Worm (Caenorhabditis elegans) whole organism, mixed stage, embryonic: Measurements from ENCODE around the gene F43C11.2.

ENCODE experiments used
- M03D4.4 ChIP-seq: sonication (generic microtip); optimal IDR thresholded peaks from 2 replicates; lab custom pipeline; 2017; ENCODE audit warnings: mild to moderate bottlenecking, missing genetic modification characterization, missing compliant biosample characterization
- blmp-1 ChIP-seq: fragments of 150-350 bp; optimal IDR thresholded peaks from 2 replicates; lab custom pipeline; 2014; ENCODE audit warnings: missing biosample characterization, missing genetic modification characterization
- ceh-39 ChIP-seq: fragments of 150-350 bp; optimal IDR thresholded peaks from 2 replicates; lab custom pipeline; 2014; ENCODE audit warnings: missing biosample characterization, missing genetic modification characterization
- ceh-43 ChIP-seq: fragments of 200-800 bp; sonication (Bioruptor generic); optimal IDR thresholded peaks from 2 replicates; lab custom pipeline; 2018; ENCODE audit warnings: mild to moderate bottlenecking, missing genetic modification characterization, moderate library complexity, missing compliant biosample characterization
- ces-1 ChIP-seq: fragments of 150-350 bp; optimal IDR thresholded peaks from 2 replicates; lab custom pipeline; 2014; ENCODE audit warnings: missing biosample characterization, missing genetic modification reagents, missing genetic modification characterization
- cnd-1 ChIP-seq: fragments of 200-800 bp; sonication (Bioruptor generic); optimal IDR thresholded peaks from 2 replicates; lab custom pipeline; 2018; ENCODE audit warnings: mild to moderate bottlenecking, missing genetic modification characterization, missing compliant biosample characterization
- drap-1 ChIP-seq: fragments of 200-800 bp; sonication (Bioruptor generic); optimal IDR thresholded peaks from 3 replicates; lab custom pipeline; 2018; ENCODE audit warnings: mild to moderate bottlenecking, missing genetic modification characterization, missing compliant biosample characterization
- elt-1 ChIP-seq: sonication (generic microtip); optimal IDR thresholded peaks from 2 replicates; lab custom pipeline; 2017; ENCODE audit warnings: missing genetic modification characterization, mild to moderate bottlenecking, missing compliant biosample characterization, antibody characterized with exemption, moderate library complexity, borderline replicate concordance; ENCODE audit not compliant: insufficient read depth
- elt-3 ChIP-seq: fragments of 150-350 bp; optimal IDR thresholded peaks from 2 replicates; lab custom pipeline; 2014; ENCODE audit warnings: missing biosample characterization, missing genetic modification characterization
- flh-1 ChIP-seq: fragments of 200-800 bp; sonication (Bioruptor generic); optimal IDR thresholded peaks from 2 replicates; lab custom pipeline; 2018; ENCODE audit warnings: mild to moderate bottlenecking, missing genetic modification characterization, moderate library complexity, missing compliant biosample characterization
- ham-2 ChIP-seq: fragments of 200-800 bp; sonication (Bioruptor generic); optimal IDR thresholded peaks from 2 replicates; lab custom pipeline; 2018; ENCODE audit warnings: mild to moderate bottlenecking, missing genetic modification characterization, missing compliant biosample characterization
- hlh-1 ChIP-seq: fragments of 150-350 bp; optimal IDR thresholded peaks from 2 replicates; lab custom pipeline; 2014; ENCODE audit warnings: missing biosample characterization, missing genetic modification reagents, missing genetic modification characterization
- lin-13 ChIP-seq: fragments of 150-350 bp; optimal IDR thresholded peaks from 2 replicates; lab custom pipeline; 2014; ENCODE audit warnings: missing biosample characterization, missing genetic modification characterization
- lin-32 ChIP-seq: fragments of 200-800 bp; sonication (Bioruptor generic); optimal IDR thresholded peaks from 2 replicates; lab custom pipeline; 2018; ENCODE audit warnings: mild to moderate bottlenecking, missing genetic modification characterization, missing compliant biosample characterization
- lsy-2 ChIP-seq: fragments of 150-350 bp; optimal IDR thresholded peaks from 2 replicates; lab custom pipeline; 2014; ENCODE audit warnings: missing biosample characterization, missing genetic modification characterization
- mab-5 ChIP-seq: fragments of 150-350 bp; optimal IDR thresholded peaks from 2 replicates; lab custom pipeline; 2014; ENCODE audit warnings: missing biosample characterization, missing genetic modification characterization
- mep-1 ChIP-seq: fragments of 150-350 bp; optimal IDR thresholded peaks from 2 replicates; lab custom pipeline; 2017; ENCODE audit warnings: missing biosample characterization, missing genetic modification reagents, missing genetic modification characterization, inconsistent platforms
- nhr-12 ChIP-seq: fragments of 150-350 bp; optimal IDR thresholded peaks from 2 replicates; lab custom pipeline; 2014; ENCODE audit warnings: missing biosample characterization, missing genetic modification characterization
- nhr-2 ChIP-seq: fragments of 150-350 bp; optimal IDR thresholded peaks from 2 replicates; lab custom pipeline; 2014; ENCODE audit warnings: missing biosample characterization, missing genetic modification characterization
- nhr-237 ChIP-seq: fragments of 150-350 bp; optimal IDR thresholded peaks from 2 replicates; lab custom pipeline; 2014; ENCODE audit warnings: missing biosample characterization, missing genetic modification characterization
- nhr-28 ChIP-seq: fragments of 150-350 bp; optimal IDR thresholded peaks from 2 replicates; lab custom pipeline; 2014; ENCODE audit warnings: missing biosample characterization, missing genetic modification characterization
- nhr-76 ChIP-seq: sonication (generic microtip); optimal IDR thresholded peaks from 2 replicates; lab custom pipeline; 2017; ENCODE audit warnings: missing biosample characterization, missing genetic modification characterization
- pha-4 ChIP-seq: fragments of 150-350 bp; optimal IDR thresholded peaks from 2 replicates; lab custom pipeline; 2018; ENCODE audit warnings: missing biosample characterization, missing genetic modification reagents, missing genetic modification characterization
- sem-2 ChIP-seq: fragments of 200-800 bp; sonication (Bioruptor generic); optimal IDR thresholded peaks from 2 replicates; lab custom pipeline; 2018; ENCODE audit warnings: mild to moderate bottlenecking, missing genetic modification characterization, missing compliant biosample characterization
- snpc-4 ChIP-seq: fragments of 150-350 bp; optimal IDR thresholded peaks from 2 replicates; lab custom pipeline; 2014; ENCODE audit warnings: missing biosample characterization, missing genetic modification characterization
- tbx-8 ChIP-seq: fragments of 200-800 bp; sonication (Bioruptor generic); optimal IDR thresholded peaks from 2 replicates; lab custom pipeline; 2018; ENCODE audit warnings: mild to moderate bottlenecking, missing genetic modification characterization, moderate library complexity, missing compliant biosample characterization
- unc-120 ChIP-seq: sonication (generic microtip); optimal IDR thresholded peaks from 2 replicates; lab custom pipeline; 2017; ENCODE audit warnings: missing genetic modification characterization, missing compliant biosample characterization; ENCODE audit not compliant: poor library complexity, severe bottlenecking
- unc-39 ChIP-seq: fragments of 150-350 bp; optimal IDR thresholded peaks from 2 replicates; lab custom pipeline; 2014; ENCODE audit warnings: missing biosample characterization, missing genetic modification characterization
- unc-62 ChIP-seq: fragments of 150-350 bp; optimal IDR thresholded peaks from 2 replicates; lab custom pipeline; 2014; ENCODE audit warnings: missing biosample characterization, missing genetic modification reagents, missing genetic modification characterization
- zip-8 ChIP-seq: fragments of 150-350 bp; optimal IDR thresholded peaks from 2 replicates; lab custom pipeline; 2014; ENCODE audit warnings: missing biosample characterization, missing genetic modification characterization
- ztf-11 ChIP-seq: fragments of 150-350 bp; optimal IDR thresholded peaks from 2 replicates; lab custom pipeline; 2014; ENCODE audit warnings: missing biosample characterization, missing genetic modification characterization

The F43C11.2 gene

ce11 chrII:2366623-2367365, 12.2 kb downstream of the F43C11.2 start, which contains the start of the genes F43C11.12 and F16G10.5:
F43C11.12 (minus strand) TSS chrII:2366723.
F16G10.5 (plus strand) TSS chrII:2367315.
- TF ChIP-seq nhr-28 (tag; lab: Kevin White, UChicago): no peak
- no peak for TF ChIP-seq ham-2 (GFP tag; lab: Kevin White, UChicago)
- no peak for TF ChIP-seq ztf-11 (tag; lab: Kevin White, UChicago)
- TF ChIP-seq hlh-1 (tag; lab: Kevin White, UChicago): no peak
- no peak for TF ChIP-seq blmp-1 (tag; lab: Kevin White, UChicago)
- no peak for TF ChIP-seq lsy-2 (tag; lab: Kevin White, UChicago)
- no peak for TF ChIP-seq unc-39
- TF ChIP-seq nhr-237 (tag; lab: Kevin White, UChicago): no peak
- TF ChIP-seq flh-1 (GFP tag; lab: Kevin White, UChicago): no peak
- no peak for TF ChIP-seq tbx-8
- TF ChIP-seq zip-8 (tag; lab: Kevin White, UChicago): no peak

ce11 chrII:2368956-2369355, 14.4 kb downstream of the F43C11.2 start, which contains the start of gene hpo-25:
hpo-25 (plus strand) TSS chrII:2369256.
- TF ChIP-seq ztf-11 (tag; lab: Kevin White, UChicago): no peak
- TF ChIP-seq nhr-76 (tag; lab: Kevin White, UChicago): no peak
- no peak for TF ChIP-seq hlh-1 (tag; lab: Kevin White, UChicago)
- no peak for TF ChIP-seq pha-4 (tag; lab: Kevin White, UChicago)
- no peak for TF ChIP-seq lin-13
- TF ChIP-seq unc-120 (tag; lab: Kevin White, UChicago): no peak
- no peak for TF ChIP-seq ces-1 (GFP tag; lab: Kevin White, UChicago)
- TF ChIP-seq nhr-2: no peak
- TF ChIP-seq drap-1 (GFP tag; lab: Kevin White, UChicago): no peak

- TF ChIP-seq mep-1 (tag; lab: Kevin White, UChicago) (no peak), ham-2 (GFP tag; lab: Kevin White, UChicago) (no peak), ceh-43 (GFP tag; lab: Kevin White, UChicago) (no peak), nhr-2 (no peak), elt-3 (tag; lab: Kevin White, UChicago) (no peak), snpc-4 (no peak), zip-8 (tag; lab: Kevin White, UChicago) (no peak), lin-13 (no peak), sem-2 (GFP tag; lab: Kevin White, UChicago) (no peak), drap-1 (GFP tag; lab: Kevin White, UChicago) (no peak), cnd-1 (tag; lab: Kevin White, UChicago) (no peak), unc-62 (no peak), ces-1 (GFP tag; lab: Kevin White, UChicago) (no peak), pha-4 (tag; lab: Kevin White, UChicago) (no peak), tbx-8 (no peak), unc-120 (tag; lab: Kevin White, UChicago) (no peak), elt-1 (tag; lab: Kevin White, UChicago) (no peak), ztf-11 (tag; lab: Kevin White, UChicago) (no peak)
Observed at ce11 chrII:2372090-2372489, 17.5 kb downstream of the F43C11.2 start, which contains the start of gene F16G10.3. F16G10.3 (plus strand) TSS chrII:2372390.

- TF ChIP-seq pha-4 (tag; lab: Kevin White, UChicago) (no peak), lin-32 (no peak), elt-3 (tag; lab: Kevin White, UChicago) (no peak), mep-1 (tag; lab: Kevin White, UChicago) (no peak), elt-1 (tag; lab: Kevin White, UChicago) (no peak)
Observed at ce11 chrII:2374973-2375372, 20.4 kb downstream of the F43C11.2 start, which contains the start of gene F16G10.2. F16G10.2 (plus strand) TSS chrII:2375273.

ce11 chrII:2377751-2378150, 23.2 kb downstream of the F43C11.2 start, which contains the start of gene F16G10.6:
F16G10.6 (minus strand) TSS chrII:2377851.
- no peak for TF ChIP-seq zip-8 (tag; lab: Kevin White, UChicago)
- no peak for TF ChIP-seq lin-13
- no peak for TF ChIP-seq drap-1 (GFP tag; lab: Kevin White, UChicago)
- no peak for TF ChIP-seq ces-1 (GFP tag; lab: Kevin White, UChicago)
- TF ChIP-seq snpc-4: no peak
- no peak for TF ChIP-seq nhr-12
- no peak for TF ChIP-seq nhr-237 (tag; lab: Kevin White, UChicago)
- no peak for TF ChIP-seq tbx-8
- no peak for TF ChIP-seq ztf-11 (tag; lab: Kevin White, UChicago)
- no peak for TF ChIP-seq unc-39
- no peak for TF ChIP-seq mab-5 (tag; lab: Kevin White, UChicago)
- TF ChIP-seq M03D4.4: no peak
- no peak for TF ChIP-seq nhr-76 (tag; lab: Kevin White, UChicago)
- TF ChIP-seq elt-3 (tag; lab: Kevin White, UChicago): no peak
- TF ChIP-seq ceh-39 (tag; lab: Kevin White, UChicago): no peak
